Worm (Caenorhabditis elegans) whole organism, late embryonic: ENCODE data around the gene grl-18.

Source experiments
- C08G9.2 ChIP-seq: sonication (generic microtip); optimal IDR thresholded peaks from 2 replicates; lab custom pipeline; 2016; ENCODE audit warnings: mild to moderate bottlenecking, missing genetic modification characterization, moderate library complexity, missing compliant biosample characterization
- C38D4.7 ChIP-seq: fragments of 200-800 bp; sonication (Bioruptor generic); optimal IDR thresholded peaks from 2 replicates; lab custom pipeline; 2018; ENCODE audit warnings: mild to moderate bottlenecking, missing genetic modification characterization, moderate library complexity, missing compliant biosample characterization
- K02D7.2 ChIP-seq: sonication (generic microtip); optimal IDR thresholded peaks from 2 replicates; lab custom pipeline; 2017; ENCODE audit warnings: mild to moderate bottlenecking, missing genetic modification characterization, missing compliant biosample characterization
- K09A11.1 ChIP-seq: sonication (generic microtip); optimal IDR thresholded peaks from 2 replicates; lab custom pipeline; 2017; ENCODE audit warnings: antibody characterized with exemption, mild to moderate bottlenecking, missing genetic modification characterization, missing compliant biosample characterization; ENCODE audit not compliant: insufficient read depth
- T23F11.4 ChIP-seq: fragments of 200-800 bp; sonication (Bioruptor generic); optimal IDR thresholded peaks from 2 replicates; lab custom pipeline; 2018; ENCODE audit warnings: mild to moderate bottlenecking, missing genetic modification characterization, missing compliant biosample characterization
- Y22D7AL.16 ChIP-seq: sonication (generic microtip); optimal IDR thresholded peaks from 2 replicates; lab custom pipeline; 2016; ENCODE audit warnings: missing genetic modification characterization, missing compliant biosample characterization
- ahr-1 ChIP-seq: sonication (generic microtip); optimal IDR thresholded peaks from 2 replicates; lab custom pipeline; 2016; ENCODE audit warnings: missing genetic modification characterization, missing compliant biosample characterization
- ama-1 ChIP-seq: fragments of 150-350 bp; optimal IDR thresholded peaks from 2 replicates; lab custom pipeline; 2014
- ceh-14 ChIP-seq: sonication (generic microtip); optimal IDR thresholded peaks from 2 replicates; lab custom pipeline; 2016; ENCODE audit warnings: missing genotype, missing genetic modification characterization, missing compliant biosample characterization
- ceh-18 ChIP-seq: sonication (generic microtip); optimal IDR thresholded peaks from 2 replicates; lab custom pipeline; 2016; ENCODE audit warnings: missing genetic modification characterization, missing compliant biosample characterization
- ceh-24 ChIP-seq: sonication (generic microtip); optimal IDR thresholded peaks from 2 replicates; lab custom pipeline; 2016; ENCODE audit warnings: mild to moderate bottlenecking, missing genetic modification characterization, missing compliant biosample characterization
- ceh-45 ChIP-seq: fragments of 200-800 bp; sonication (Bioruptor generic); IDR thresholded peaks from 2 replicates; pipeline ENCODE4 v1.3.6; 2022; ENCODE audit warnings: missing genetic modification reagents, missing genetic modification characterization, missing compliant biosample characterization
- ceh-48 ChIP-seq: sonication (generic microtip); optimal IDR thresholded peaks from 2 replicates; lab custom pipeline; 2016; ENCODE audit warnings: missing genetic modification characterization, inconsistent platforms, missing compliant biosample characterization
- ceh-6 ChIP-seq: fragments of 200-800 bp; sonication (Bioruptor generic); optimal IDR thresholded peaks from 2 replicates; lab custom pipeline; 2018; ENCODE audit warnings: mild to moderate bottlenecking, missing genetic modification characterization, missing compliant biosample characterization
- ceh-9 ChIP-seq: sonication (generic microtip); optimal IDR thresholded peaks from 2 replicates; lab custom pipeline; 2016; ENCODE audit warnings: mild to moderate bottlenecking, missing genetic modification characterization, inconsistent platforms, missing compliant biosample characterization
- che-1 ChIP-seq: sonication (generic microtip); optimal IDR thresholded peaks from 2 replicates; lab custom pipeline; 2016; ENCODE audit warnings: mild to moderate bottlenecking, missing genetic modification characterization, missing compliant biosample characterization
- dve-1 ChIP-seq: sonication (generic microtip); optimal IDR thresholded peaks from 2 replicates; lab custom pipeline; 2017; ENCODE audit warnings: antibody characterized with exemption, mild to moderate bottlenecking, missing genetic modification characterization, missing compliant biosample characterization
- ets-4 ChIP-seq: sonication (generic microtip); optimal IDR thresholded peaks from 2 replicates; lab custom pipeline; 2016; ENCODE audit warnings: missing genetic modification characterization, missing compliant biosample characterization
- fax-1 ChIP-seq: sonication (generic microtip); optimal IDR thresholded peaks from 2 replicates; lab custom pipeline; 2016; ENCODE audit warnings: missing genotype, missing genetic modification characterization, missing compliant biosample characterization
- fkh-10 ChIP-seq: fragments of 150-350 bp; optimal IDR thresholded peaks from 2 replicates; lab custom pipeline; 2014; ENCODE audit warnings: missing biosample characterization, missing genetic modification reagents, missing genetic modification characterization
- fkh-6 ChIP-seq: sonication (generic microtip); optimal IDR thresholded peaks from 2 replicates; lab custom pipeline; 2016; ENCODE audit warnings: missing genetic modification characterization, missing compliant biosample characterization
- hlh-15 ChIP-seq: sonication (generic microtip); optimal IDR thresholded peaks from 2 replicates; lab custom pipeline; 2016; ENCODE audit warnings: missing genetic modification characterization, missing compliant biosample characterization
- hlh-6 ChIP-seq: sonication (generic microtip); optimal IDR thresholded peaks from 2 replicates; lab custom pipeline; 2016; ENCODE audit warnings: missing genotype, missing genetic modification characterization, missing compliant biosample characterization
- hlh-8 ChIP-seq: sonication (generic microtip); optimal IDR thresholded peaks from 2 replicates; lab custom pipeline; 2016; ENCODE audit warnings: missing genotype, missing genetic modification characterization, missing compliant biosample characterization
- lim-6 ChIP-seq: sonication (generic microtip); optimal IDR thresholded peaks from 2 replicates; lab custom pipeline; 2016; ENCODE audit warnings: missing genetic modification characterization, missing compliant biosample characterization
- lin-11 ChIP-seq: fragments of 200-800 bp; sonication (Bioruptor generic); optimal IDR thresholded peaks from 2 replicates; lab custom pipeline; 2018; ENCODE audit warnings: mild to moderate bottlenecking, missing genetic modification characterization, missing compliant biosample characterization
- madf-2 ChIP-seq: sonication (generic microtip); optimal IDR thresholded peaks from 2 replicates; lab custom pipeline; 2017; ENCODE audit warnings: missing genetic modification characterization, missing compliant biosample characterization
- nfya-1 ChIP-seq: sonication (generic microtip); optimal IDR thresholded peaks from 2 replicates; lab custom pipeline; 2017; ENCODE audit warnings: missing genetic modification characterization, mild to moderate bottlenecking, missing compliant biosample characterization, antibody characterized with exemption, moderate library complexity
- odd-2 ChIP-seq: sonication (generic microtip); optimal IDR thresholded peaks from 2 replicates; lab custom pipeline; 2017; ENCODE audit warnings: antibody characterized with exemption, mild to moderate bottlenecking, missing genetic modification characterization, missing compliant biosample characterization
- pat-9 ChIP-seq: fragments of 200-800 bp; sonication (Bioruptor generic); optimal IDR thresholded peaks from 2 replicates; lab custom pipeline; 2018; ENCODE audit warnings: mild to moderate bottlenecking, missing genetic modification characterization, moderate library complexity, missing compliant biosample characterization
- pha-2 ChIP-seq: sonication (generic microtip); optimal IDR thresholded peaks from 2 replicates; lab custom pipeline; 2017; ENCODE audit warnings: mild to moderate bottlenecking, missing genetic modification characterization, missing compliant biosample characterization
- ref-2 ChIP-seq: sonication (generic microtip); optimal IDR thresholded peaks from 2 replicates; lab custom pipeline; 2016; ENCODE audit warnings: missing genetic modification characterization, missing compliant biosample characterization
- rnt-1 ChIP-seq: sonication (generic microtip); optimal IDR thresholded peaks from 2 replicates; lab custom pipeline; 2016; ENCODE audit warnings: missing genetic modification characterization, missing compliant biosample characterization
- sox-4 ChIP-seq: sonication (generic microtip); optimal IDR thresholded peaks from 2 replicates; lab custom pipeline; 2017; ENCODE audit warnings: mild to moderate bottlenecking, missing genetic modification characterization, inconsistent platforms, missing compliant biosample characterization
- syd-9 ChIP-seq: sonication (generic microtip); optimal IDR thresholded peaks from 2 replicates; lab custom pipeline; 2016; ENCODE audit warnings: mild to moderate bottlenecking, missing genetic modification characterization, moderate library complexity, missing compliant biosample characterization
- tbx-2 ChIP-seq: sonication (generic microtip); optimal IDR thresholded peaks from 2 replicates; lab custom pipeline; 2016; ENCODE audit warnings: missing genetic modification characterization, missing compliant biosample characterization
- unc-3 ChIP-seq, 2 experiments: fragments of 200-800 bp in 1 of 2; sonication (Bioruptor generic) in 1 of 2; sonication (generic microtip) in 1 of 2; conservative IDR thresholded peaks in 1 of 2; optimal IDR thresholded peaks in 1 of 2; 2 replicates each; pipeline versions ENCODE4 v1.3.6 to Lab custom; 2016 to 2022; ENCODE audit warnings: missing compliant biosample characterization in 2 of 2, missing genetic modification characterization in 2 of 2, missing genetic modification reagents in 1 of 2
- unc-55 ChIP-seq: sonication (generic microtip); optimal IDR thresholded peaks from 2 replicates; lab custom pipeline; 2017; ENCODE audit warnings: missing biosample characterization, missing genetic modification reagents, missing genetic modification characterization
- zip-5 ChIP-seq: sonication (generic microtip); optimal IDR thresholded peaks from 2 replicates; lab custom pipeline; 2016; ENCODE audit warnings: missing genetic modification characterization, missing compliant biosample characterization
- ztf-16 ChIP-seq: sonication (generic microtip); optimal IDR thresholded peaks from 2 replicates; lab custom pipeline; 2017; ENCODE audit warnings: missing genetic modification characterization, missing compliant biosample characterization

The grl-18 gene

ce11 chrV:5488766-5489165 is at the start of gene grl-18:
TSS of gene grl-18 (minus strand) at chrV:5488866.
- TF ChIP-seq pat-9 (tag; lab: Kevin White, UChicago) = no peak
- no peak for TF ChIP-seq dve-1
- TF ChIP-seq fax-1 = no peak
- TF ChIP-seq odd-2 (tag; lab: Kevin White, UChicago) = no peak
- no peak for TF ChIP-seq ref-2 (tag; lab: Kevin White, UChicago)
- TF ChIP-seq ceh-18 (tag; lab: Kevin White, UChicago) = no peak
- TF ChIP-seq Y22D7AL.16 (tag; lab: Kevin White, UChicago) = no peak
- no peak for TF ChIP-seq K09A11.1 (tag; lab: Kevin White, UChicago)
- no peak for TF ChIP-seq ets-4
- TF ChIP-seq ceh-14 (tag; lab: Kevin White, UChicago) = no peak
- no peak for TF ChIP-seq C38D4.7 (GFP tag; lab: Kevin White, UChicago)
- no peak for TF ChIP-seq tbx-2 (tag; lab: Kevin White, UChicago)
- no peak for TF ChIP-seq pha-2 (tag; lab: Kevin White, UChicago)
- no peak for TF ChIP-seq ceh-45 (GFP tag; lab: Robert Waterston, UW)

- TF ChIP-seq hlh-15 (tag; lab: Kevin White, UChicago) (no peak), hlh-8 (tag; lab: Kevin White, UChicago) (no peak), pat-9 (tag; lab: Kevin White, UChicago) (no peak), madf-2 (tag; lab: Kevin White, UChicago) (no peak), C38D4.7 (GFP tag; lab: Kevin White, UChicago) (no peak), dve-1 (no peak), zip-5 (tag; lab: Kevin White, UChicago) (no peak), ceh-6 (GFP tag; lab: Kevin White, UChicago) (no peak), syd-9 (tag; lab: Kevin White, UChicago) (no peak), unc-55 (GFP tag; lab: Kevin White, UChicago) (no peak), che-1 (tag; lab: Kevin White, UChicago) (no peak), rnt-1 (no peak), unc-3 (GFP tag; conservative IDR thresholded peaks at IDR 0.05; lab: Robert Waterston, UW) (no peak), unc-3 (tag; optimal IDR thresholded peaks at IDR 0.05; lab: Kevin White, UChicago) (no peak), C08G9.2 (tag; lab: Kevin White, UChicago) (no peak), nfya-1 (tag; lab: Kevin White, UChicago) (no peak), hlh-6 (tag; lab: Kevin White, UChicago) (no peak)
Observed at ce11 chrV:5536240-5536811, 47.7 kb upstream of the grl-18 start, which contains the start of the genes cox-16 and syp-2. TSS of gene cox-16 (minus strand) at chrV:5536243. TSS of gene syp-2 (plus strand) at chrV:5536487.

- TF ChIP-seq zip-5 (tag; lab: Kevin White, UChicago) (no peak), hlh-6 (tag; lab: Kevin White, UChicago) (no peak), syd-9 (tag; lab: Kevin White, UChicago) (no peak), lim-6 (tag; lab: Kevin White, UChicago) (no peak), ets-4 (no peak), fkh-10 (GFP tag; lab: Kevin White, UChicago) (no peak), fax-1 (no peak), odd-2 (tag; lab: Kevin White, UChicago) (no peak), fkh-6 (tag; lab: Kevin White, UChicago) (no peak), ceh-45 (GFP tag; lab: Robert Waterston, UW) (no peak), Y22D7AL.16 (tag; lab: Kevin White, UChicago) (no peak)
- TF ChIP-seq, all 69 proteins: peak for 0
Observed at ce11 chrV:5535774-5536173, 47.1 kb upstream of the grl-18 start, which contains the start of gene C24G6.8. TSS of gene C24G6.8 (minus strand) at chrV:5535874.

- TF ChIP-seq lin-11 (tag; lab: Kevin White, UChicago) = no peak
- TF ChIP-seq ceh-9 = no peak
- TF ChIP-seq sox-4 (tag; lab: Kevin White, UChicago) = no peak
- no peak for TF ChIP-seq ama-1 (lab: Kevin White, UChicago)
- no peak for TF ChIP-seq pat-9 (tag; lab: Kevin White, UChicago)
- TF ChIP-seq ceh-24 (tag; lab: Kevin White, UChicago) = no peak
- TF ChIP-seq T23F11.4 (GFP tag; lab: Kevin White, UChicago) = no peak
- no peak for TF ChIP-seq ahr-1
- TF ChIP-seq K02D7.2 (tag; lab: Kevin White, UChicago) = no peak
- TF ChIP-seq Y22D7AL.16 (tag; lab: Kevin White, UChicago) = no peak
- TF ChIP-seq ztf-16 (tag; lab: Kevin White, UChicago) = no peak
- TF ChIP-seq ceh-48 (tag; lab: Kevin White, UChicago) = no peak
- no peak for TF ChIP-seq C08G9.2 (tag; lab: Kevin White, UChicago)
Observed at ce11 chrV:5533755-5534154, 45.1 kb upstream of the grl-18 start, which contains the start of gene grl-1. TSS of gene grl-1 (minus strand) at chrV:5533855.
